Worm (Caenorhabditis elegans): ENCODE data around the gene F36H1.11.

The F36H1.11 gene

ce11 chrIV:11053652-11054317 is 4.8 kb downstream of the F36H1.11 start, which contains the start of the genes F36H1.12 and lin-3:
Gene F36H1.12 (minus strand): TSS chrIV:11053702.
Gene lin-3 (plus strand): TSS chrIV:11054308.
- TF ChIP-seq lin-13 (GFP tag; optimal IDR thresholded peaks at IDR 0.05) (no peak), jun-1 (tag; optimal IDR thresholded peaks at IDR 0.05) (no peak), rnt-1 (tag; optimal IDR thresholded peaks at IDR 0.05) (no peak), zip-4 (GFP tag; optimal IDR thresholded peaks at IDR 0.05) (no peak), hlh-4 (tag; optimal IDR thresholded peaks at IDR 0.05) (no peak), pqm-1 (tag; optimal IDR thresholded peaks at IDR 0.05) (no peak), hpl-2 (GFP tag; optimal IDR thresholded peaks at IDR 0.05) (no peak), egl-27 (tag; optimal IDR thresholded peaks at IDR 0.05) (no peak), dpl-1 (GFP tag; optimal IDR thresholded peaks at IDR 0.05) (no peak), nhr-77 (tag; optimal IDR thresholded peaks at IDR 0.05) (no peak), fos-1 (tag; optimal IDR thresholded peaks at IDR 0.05) (no peak), C34B4.2 (tag; optimal IDR thresholded peaks at IDR 0.05) (no peak)

ce11 chrIV:11062984-11063613 is 14.1 kb downstream of the F36H1.11 start:
- TF ChIP-seq lin-14 (GFP tag; optimal IDR thresholded peaks at IDR 0.05): no peak
- no peak for TF ChIP-seq ceh-88 (GFP tag; IDR thresholded peaks at IDR 0.05)
- peak; percentile 28; the same call in 1 of the 2 replicates for TF ChIP-seq nhr-19 (GFP tag; conservative IDR thresholded peaks at IDR 0.05)
- TF ChIP-seq nhr-11 (tag; optimal IDR thresholded peaks at IDR 0.05): peak; percentile 2
- peak; percentile 18 for TF ChIP-seq snu-23 (GFP tag; optimal IDR thresholded peaks at IDR 0.05)
- TF ChIP-seq rnt-1 (tag; optimal IDR thresholded peaks at IDR 0.05): peak; percentile 35
- peak; percentile 70 for TF ChIP-seq nhr-71 (tag; optimal IDR thresholded peaks at IDR 0.05)
- TF ChIP-seq swsn-7 (tag; optimal IDR thresholded peaks at IDR 0.05): peak; percentile 17
- peak; percentile 43 to 47 for TF ChIP-seq lsy-2 (tag; optimal IDR thresholded peaks at IDR 0.05)
- peak; percentile 35 for TF ChIP-seq ztf-4 (tag; optimal IDR thresholded peaks at IDR 0.05)
- TF ChIP-seq dpl-1 (GFP tag; optimal IDR thresholded peaks at IDR 0.05): no peak
- TF ChIP-seq efl-1 (optimal IDR thresholded peaks at IDR 0.05): no peak
- TF ChIP-seq efl-1 (GFP tag; optimal IDR thresholded peaks at IDR 0.05 in 1 of 2): peak in 1 of 2 experiments; percentile 14
- no peak for TF ChIP-seq nhr-84 (tag; optimal IDR thresholded peaks at IDR 0.05)
- peak; percentile 7 for TF ChIP-seq nhr-20 (tag; optimal IDR thresholded peaks at IDR 0.05)

DNA sequence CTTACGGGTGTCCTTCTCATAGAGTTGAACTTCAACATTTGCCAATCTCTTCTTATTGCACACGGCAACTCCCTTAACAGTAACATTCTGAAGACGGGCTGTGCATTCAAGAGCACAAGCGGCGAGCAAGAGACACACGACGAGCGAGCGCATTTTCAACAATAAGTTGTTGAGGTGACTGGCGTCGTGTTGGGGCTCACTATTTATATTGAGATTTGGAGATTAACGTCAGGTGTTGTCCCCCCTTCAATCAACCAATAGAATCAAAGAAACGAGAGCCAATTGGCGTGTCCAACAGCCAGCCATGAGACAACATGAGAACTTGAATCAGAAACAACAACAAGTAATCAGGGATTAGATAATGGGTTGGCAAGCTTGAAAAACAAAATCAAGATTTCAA is 15.0 kb downstream of the F36H1.11 start, which contains the start of gene ttr-16:
ttr-16 (minus strand) TSS at position 176 of the 400 bp plus-strand sequence.
- TF ChIP-seq snpc-4 (tag; optimal IDR thresholded peaks at IDR 0.05): no peak
- TF ChIP-seq nhr-20 (tag; optimal IDR thresholded peaks at IDR 0.05): peak; percentile 11
- TF ChIP-seq fkh-4 (tag; optimal IDR thresholded peaks at IDR 0.05; ENCODE audit: borderline replicate concordance): no peak
- TF ChIP-seq nhr-47 (tag; optimal IDR thresholded peaks at IDR 0.05): peak; percentile 31
- TF ChIP-seq lin-13 (GFP tag; optimal IDR thresholded peaks at IDR 0.05): no peak
- no peak for TF ChIP-seq nhr-28 (tag; optimal IDR thresholded peaks at IDR 0.05)
- TF ChIP-seq nhr-71 (tag; optimal IDR thresholded peaks at IDR 0.05): peak; percentile 80
- TF ChIP-seq pax-3 (tag; optimal IDR thresholded peaks at IDR 0.05): no peak
- TF ChIP-seq unc-130 (tag; optimal IDR thresholded peaks at IDR 0.05): peak; percentile 42
- TF ChIP-seq ama-1 (optimal IDR thresholded peaks at IDR 0.05): peak; percentile 87
- TF ChIP-seq efl-1 (optimal IDR thresholded peaks at IDR 0.05): peak in 1 of 2 experiments; percentile 10
- TF ChIP-seq efl-1 (GFP tag; optimal IDR thresholded peaks at IDR 0.05 in 1 of 2): no peak
- peak; percentile 23 for TF ChIP-seq xbp-1 (tag; optimal IDR thresholded peaks at IDR 0.05)
- TF ChIP-seq nhr-19 (GFP tag; conservative IDR thresholded peaks at IDR 0.05): peak; percentile 51
- peak; percentile 21 for TF ChIP-seq ztf-4 (tag; optimal IDR thresholded peaks at IDR 0.05)
- peak; percentile 34 for TF ChIP-seq lin-39 (tag; optimal IDR thresholded peaks at IDR 0.05)
- TF ChIP-seq snu-23 (GFP tag; optimal IDR thresholded peaks at IDR 0.05): peak; percentile 50
- TF ChIP-seq lin-14 (GFP tag; optimal IDR thresholded peaks at IDR 0.05): peak; percentile 63
- TF ChIP-seq lsy-2 (tag; optimal IDR thresholded peaks at IDR 0.05): peak in 1 of 2 experiments; percentile 52
- peak; percentile 43 for TF ChIP-seq swsn-7 (tag; optimal IDR thresholded peaks at IDR 0.05)
- TF ChIP-seq skn-1 (tag; optimal IDR thresholded peaks at IDR 0.05): no peak
- TF ChIP-seq tbx-2 (tag; optimal IDR thresholded peaks at IDR 0.05): no peak
- peak; percentile 85 for TF ChIP-seq rnt-1 (tag; optimal IDR thresholded peaks at IDR 0.05)
- TF ChIP-seq mdl-1 (tag; optimal IDR thresholded peaks at IDR 0.05): peak in 1 of 2 experiments; percentile 0
- no peak for TF ChIP-seq hlh-17 (GFP tag; optimal IDR thresholded peaks at IDR 0.05; ENCODE audit: borderline replicate concordance)

All from whole organism, L1 larva.